Worm (Caenorhabditis elegans): ENCODE measurements around the gene nhr-148.

Gene nhr-148

DNA sequence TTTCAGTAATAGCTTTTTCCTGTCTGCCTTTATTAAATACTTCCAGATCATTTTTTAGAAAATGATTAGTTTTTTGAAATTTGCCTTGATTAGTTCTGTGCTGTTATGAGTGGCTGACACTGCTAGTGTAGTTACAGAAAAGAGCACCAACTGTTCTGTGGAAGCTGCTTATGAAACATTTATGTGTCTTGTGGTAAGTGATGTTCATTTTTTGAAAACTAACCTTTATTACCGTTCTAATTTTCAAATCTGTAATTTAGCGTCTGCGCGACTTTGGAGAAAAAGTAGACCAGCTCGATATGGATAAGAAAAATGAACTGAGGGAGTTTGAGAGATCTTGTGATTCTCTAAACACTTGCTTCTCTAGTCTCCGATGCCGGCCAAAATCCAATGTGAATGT is 27.6 kb downstream of the nhr-148 start, which contains the start of gene srj-14:
Gene srj-14, plus strand, starts transcription at position 131 of the 400 bp plus-strand sequence.
- TF ChIP-seq unc-62 (GFP tag; optimal IDR thresholded peaks at IDR 0.05 in 1 of 2) (peak in 1 of 2 experiments; percentile 93), unc-62 (tag; optimal IDR thresholded peaks at IDR 0.05) (no peak), zfp-3 (GFP tag; conservative IDR thresholded peaks at IDR 0.05) (no peak)

ce11 chrV:7374090-7374489 is 32.1 kb downstream of the nhr-148 start, which contains the start of gene srx-56:
Gene srx-56, plus strand, starts transcription at chrV:7374390.
- TF ChIP-seq unc-62 (GFP tag; optimal IDR thresholded peaks at IDR 0.05 in 1 of 2): peak in 1 of 2 experiments; percentile 20
- no peak for TF ChIP-seq unc-62 (tag; optimal IDR thresholded peaks at IDR 0.05)
- TF ChIP-seq dmd-6 (GFP tag; IDR thresholded peaks at IDR 0.05): no peak

ce11 chrV:7379384-7379783 is 37.4 kb downstream of the nhr-148 start, which contains the start of gene srsx-24:
Gene srsx-24, minus strand, starts transcription at chrV:7379484.
- TF ChIP-seq snpc-1.2 (GFP tag; IDR thresholded peaks at IDR 0.05): no peak
- no peak for TF ChIP-seq spr-1 (tag; optimal IDR thresholded peaks at IDR 0.05)
- no peak for TF ChIP-seq R02D3.7 (tag; optimal IDR thresholded peaks at IDR 0.05)
- TF ChIP-seq rbr-2 (tag; optimal IDR thresholded peaks at IDR 0.05): no peak
- TF ChIP-seq set-16 (GFP tag; IDR thresholded peaks at IDR 0.05): no peak
- TF ChIP-seq ceh-32 (tag; optimal IDR thresholded peaks at IDR 0.05; ENCODE audit: poor library complexity): no peak
- TF ChIP-seq nhr-28 (tag; optimal IDR thresholded peaks at IDR 0.05): no peak
- TF ChIP-seq daf-8 (GFP tag; IDR thresholded peaks at IDR 0.05): no peak
- TF ChIP-seq hmg-1.1 (GFP tag; IDR thresholded peaks at IDR 0.05): no peak
- TF ChIP-seq hlh-30 (tag; optimal IDR thresholded peaks at IDR 0.05; ENCODE audit: insufficient read depth): no peak
- TF ChIP-seq nhr-237 (tag; optimal IDR thresholded peaks at IDR 0.05): no peak
- TF ChIP-seq vab-7 (GFP tag; IDR thresholded peaks at IDR 0.05): no peak
- no peak for TF ChIP-seq dmd-9 (GFP tag; IDR thresholded peaks at IDR 0.05)

ce11 chrV:7381008-7381407 is 39.1 kb downstream of the nhr-148 start, which contains the start of gene C03G6.17:
Gene C03G6.17, minus strand, starts transcription at chrV:7381108.
- TF ChIP-seq aha-1 (tag): peak; percentile 22
- no peak for TF ChIP-seq Y5F2A.4 (GFP tag; optimal IDR thresholded peaks at IDR 0.05)
- no peak for TF ChIP-seq nhr-11 (tag; optimal IDR thresholded peaks at IDR 0.05)

- TF ChIP-seq nhr-11 (tag; optimal IDR thresholded peaks at IDR 0.05) (peak; percentile 9), zip-2 (tag; optimal IDR thresholded peaks at IDR 0.05) (no peak), unc-62 (GFP tag; optimal IDR thresholded peaks at IDR 0.05 in 1 of 2) (peak in 1 of 2 experiments; percentile 66), unc-62 (tag; optimal IDR thresholded peaks at IDR 0.05) (no peak), dve-1 (tag; optimal IDR thresholded peaks at IDR 0.05; ENCODE audit: insufficient read depth) (peak; percentile 10), daf-8 (GFP tag; IDR thresholded peaks at IDR 0.05) (no peak)
Measured at ce11 chrV:7386052-7386573, 44.2 kb downstream of the nhr-148 start, which contains the start of gene srp-6. Gene srp-6, minus strand, starts transcription at chrV:7386102.

ce11 chrV:7387755-7388154 is 45.8 kb downstream of the nhr-148 start, which contains the start of gene C02H6.3:
Gene C02H6.3, minus strand, starts transcription at chrV:7387855.
- TF ChIP-seq zip-11 (GFP tag; IDR thresholded peaks at IDR 0.05) (no peak), hlh-30 (tag; optimal IDR thresholded peaks at IDR 0.05; ENCODE audit: insufficient read depth) (no peak), lim-7 (GFP tag; IDR thresholded peaks at IDR 0.05) (no peak), rbr-2 (tag; optimal IDR thresholded peaks at IDR 0.05) (no peak), snpc-1.2 (GFP tag; IDR thresholded peaks at IDR 0.05) (no peak), daf-12 (tag; optimal IDR thresholded peaks at IDR 0.05) (no peak), Y75B8A.6 (GFP tag; IDR thresholded peaks at IDR 0.05) (no peak), R02D3.7 (tag; optimal IDR thresholded peaks at IDR 0.05) (no peak), php-3 (GFP tag; IDR thresholded peaks at IDR 0.05) (no peak), nhr-102 (tag; optimal IDR thresholded peaks at IDR 0.05) (no peak), mdt-29 (GFP tag; IDR thresholded peaks at IDR 0.05) (no peak)
